Worm (Caenorhabditis elegans): ENCODE measurements around the gene C06E4.3.

The C06E4.3 gene

ce11 chrIV:7260587-7260986, at the start of gene C06E4.3:
Gene C06E4.3, plus strand, starts transcription at chrIV:7260875.
- TF ChIP-seq lin-38 (GFP tag; IDR thresholded peaks at IDR 0.05) = no peak
- TF ChIP-seq hlh-30 (tag; optimal IDR thresholded peaks at IDR 0.05; ENCODE audit: insufficient read depth) = peak; percentile 5
- no peak for TF ChIP-seq nhr-42 (GFP tag; IDR thresholded peaks at IDR 0.05)
- no peak for TF ChIP-seq spr-3 (GFP tag; optimal IDR thresholded peaks at IDR 0.05)
- TF ChIP-seq hmg-1.1 (GFP tag; IDR thresholded peaks at IDR 0.05) = no peak
- no peak for TF ChIP-seq zfp-2 (tag; optimal IDR thresholded peaks at IDR 0.05)
- no peak for TF ChIP-seq nhr-111 (GFP tag; optimal IDR thresholded peaks at IDR 0.05)
- no peak for TF ChIP-seq ceh-20 (GFP tag; IDR thresholded peaks at IDR 0.05)
- no peak for TF ChIP-seq F49E8.2 (tag; optimal IDR thresholded peaks at IDR 0.05; ENCODE audit: borderline replicate concordance)
- peak; percentile 97 for TF ChIP-seq nhr-28 (tag; optimal IDR thresholded peaks at IDR 0.05)
- peak; percentile 71 for TF ChIP-seq nhr-102 (tag; optimal IDR thresholded peaks at IDR 0.05)
- TF ChIP-seq nhr-76 (tag; optimal IDR thresholded peaks at IDR 0.05) = no peak
- no peak for TF ChIP-seq duxl-1 (tag; optimal IDR thresholded peaks at IDR 0.05; ENCODE audit: poor library complexity)
- no peak for TF ChIP-seq php-3 (GFP tag; IDR thresholded peaks at IDR 0.05)
- TF ChIP-seq dmd-6 (GFP tag; IDR thresholded peaks at IDR 0.05) = peak; percentile 81
- peak; percentile 25 for TF ChIP-seq nhr-77 (tag; optimal IDR thresholded peaks at IDR 0.05)

DNA sequence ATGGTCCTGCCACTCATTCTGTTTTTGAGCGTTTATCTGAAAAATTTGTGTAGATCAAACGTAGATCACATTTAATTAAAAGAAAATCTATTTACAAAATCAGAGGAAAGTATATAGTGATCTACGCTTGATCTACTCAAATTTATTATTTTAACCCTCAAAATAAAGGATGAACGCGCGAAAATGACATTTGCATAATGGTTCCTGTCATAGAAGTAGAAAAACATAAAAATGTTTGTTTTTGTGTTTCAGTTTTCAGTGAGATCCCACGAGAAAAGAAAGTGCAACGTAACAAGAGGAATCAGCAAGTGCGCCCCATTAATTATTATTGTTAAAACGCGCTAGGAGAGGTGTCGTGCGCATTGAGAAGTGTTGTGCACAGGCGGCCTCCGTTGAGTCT, 49.4 kb upstream of the C06E4.3 start:
- TF ChIP-seq F37D6.2 (tag; optimal IDR thresholded peaks at IDR 0.05) (no peak), unc-62 (GFP tag; optimal IDR thresholded peaks at IDR 0.05 in 1 of 2) (peak in 1 of 2 experiments; percentile 54), unc-62 (tag; optimal IDR thresholded peaks at IDR 0.05) (no peak), nhr-11 (tag; optimal IDR thresholded peaks at IDR 0.05) (no peak)

ce11 chrIV:7212769-7213168, 47.9 kb upstream of the C06E4.3 start:
- TF ChIP-seq aly-2 (tag; optimal IDR thresholded peaks at IDR 0.05) = no peak
- no peak for TF ChIP-seq ces-1 (GFP tag; optimal IDR thresholded peaks at IDR 0.05)
- TF ChIP-seq daf-16 (GFP tag; optimal IDR thresholded peaks at IDR 0.05) = no peak
- peak; percentile 50 for TF ChIP-seq daf-16 (tag; optimal IDR thresholded peaks at IDR 0.05)
- no peak for TF ChIP-seq lin-1 (GFP tag; IDR thresholded peaks at IDR 0.05)
- no peak for TF ChIP-seq set-16 (GFP tag; IDR thresholded peaks at IDR 0.05)
- peak; percentile 58 for TF ChIP-seq pqm-1 (tag; optimal IDR thresholded peaks at IDR 0.05)
- no peak for TF ChIP-seq hlh-11 (tag; optimal IDR thresholded peaks at IDR 0.05)
- TF ChIP-seq Y105C5A.15 (GFP tag; IDR thresholded peaks at IDR 0.05) = no peak
- TF ChIP-seq daf-19 (GFP tag; conservative IDR thresholded peaks at IDR 0.05) = no peak
- TF ChIP-seq lir-3 (tag; optimal IDR thresholded peaks at IDR 0.05) = no peak

DNA sequence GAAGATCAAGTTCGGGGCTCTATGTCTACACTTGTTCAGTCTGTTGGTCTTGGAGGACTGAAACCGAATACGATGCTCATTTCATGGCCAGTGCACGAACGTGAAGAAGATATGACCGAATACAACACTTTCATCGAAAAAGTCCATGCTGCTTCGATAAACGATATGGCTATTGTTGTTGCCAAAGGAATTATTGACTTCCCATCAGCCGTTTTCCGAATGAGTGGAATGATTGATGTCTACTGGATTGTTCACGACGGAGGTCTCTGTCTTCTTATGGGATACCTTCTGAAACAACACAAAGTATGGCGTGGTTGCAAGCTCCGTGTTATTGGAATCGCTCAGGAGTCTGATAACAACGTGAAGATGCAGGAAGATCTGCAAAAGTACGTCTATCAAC, 44.5 kb upstream of the C06E4.3 start:
- TF ChIP-seq egl-27 (tag; optimal IDR thresholded peaks at IDR 0.05) (no peak), unc-62 (GFP tag; optimal IDR thresholded peaks at IDR 0.05 in 1 of 2) (peak in 1 of 2 experiments; percentile 89), unc-62 (tag; optimal IDR thresholded peaks at IDR 0.05) (no peak), aha-1 (tag) (peak; percentile 74), mep-1 (tag; optimal IDR thresholded peaks at IDR 0.05) (no peak), F10B5.3 (tag; optimal IDR thresholded peaks at IDR 0.05) (no peak)

DNA sequence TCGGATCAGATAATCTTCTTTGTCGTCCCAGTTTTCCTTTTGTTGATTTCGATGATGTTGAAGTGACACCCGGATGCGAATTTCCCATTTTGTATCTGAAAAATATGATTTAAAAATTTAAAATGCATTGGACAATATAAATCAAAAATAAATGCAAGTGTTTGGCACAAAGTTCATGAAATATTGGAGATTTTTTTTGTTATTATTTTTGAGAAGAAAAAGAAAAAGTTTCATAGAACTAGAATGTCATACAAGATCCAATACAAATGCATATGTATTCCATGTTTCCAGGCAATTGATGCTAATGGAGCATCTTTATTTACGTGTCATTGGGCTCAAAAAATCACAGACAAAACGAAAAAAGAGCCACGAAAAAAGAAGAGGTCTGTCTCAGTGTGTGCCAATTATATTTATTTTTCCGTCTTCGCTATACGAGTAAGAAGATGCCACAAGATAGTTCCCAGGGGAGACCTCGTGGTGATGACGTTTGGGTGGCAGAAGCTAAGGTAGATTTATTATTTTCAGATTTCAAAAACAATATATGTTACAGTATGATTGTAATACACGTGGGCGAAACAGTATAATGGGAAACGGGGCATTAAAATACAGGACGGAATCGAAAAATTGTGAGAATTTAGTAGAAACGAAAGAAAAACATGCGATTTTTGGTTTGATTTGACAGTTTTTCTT, 41.1 kb upstream of the C06E4.3 start, which contains the start of the genes glb-23 and R13A1.1:
glb-23 (minus strand) TSS at position 101 of the 690 bp plus-strand sequence.
R13A1.1 (plus strand) TSS at position 640 of the 690 bp plus-strand sequence.
- TF ChIP-seq nhr-25 (tag; optimal IDR thresholded peaks at IDR 0.05; ENCODE audit: borderline replicate concordance, insufficient read depth) = no peak
- no peak for TF ChIP-seq ceh-44 (GFP tag; IDR thresholded peaks at IDR 0.05)
- no peak for TF ChIP-seq ctbp-1 (GFP tag; IDR thresholded peaks at IDR 0.05)
- no peak for TF ChIP-seq zip-11 (GFP tag; IDR thresholded peaks at IDR 0.05)
- TF ChIP-seq R02D3.7 (tag; optimal IDR thresholded peaks at IDR 0.05) = no peak
- no peak for TF ChIP-seq madf-5 (GFP tag; IDR thresholded peaks at IDR 0.05)
- no peak for TF ChIP-seq hif-1 (tag; optimal IDR thresholded peaks at IDR 0.05)
- TF ChIP-seq zfp-3 (GFP tag; conservative IDR thresholded peaks at IDR 0.05) = no peak
- no peak for TF ChIP-seq egl-43 (GFP tag; IDR thresholded peaks at IDR 0.05)
- TF ChIP-seq lir-3 (tag; optimal IDR thresholded peaks at IDR 0.05) = no peak
- TF ChIP-seq dmd-9 (GFP tag; IDR thresholded peaks at IDR 0.05) = no peak
- no peak for TF ChIP-seq sdz-12 (GFP tag; optimal IDR thresholded peaks at IDR 0.05)
- TF ChIP-seq nhr-28 (tag; optimal IDR thresholded peaks at IDR 0.05) = no peak

Data from whole organism, L4 larva.